Fruit fly (Drosophila melanogaster): ENCODE measurements around the gene Pex1.

DNA sequence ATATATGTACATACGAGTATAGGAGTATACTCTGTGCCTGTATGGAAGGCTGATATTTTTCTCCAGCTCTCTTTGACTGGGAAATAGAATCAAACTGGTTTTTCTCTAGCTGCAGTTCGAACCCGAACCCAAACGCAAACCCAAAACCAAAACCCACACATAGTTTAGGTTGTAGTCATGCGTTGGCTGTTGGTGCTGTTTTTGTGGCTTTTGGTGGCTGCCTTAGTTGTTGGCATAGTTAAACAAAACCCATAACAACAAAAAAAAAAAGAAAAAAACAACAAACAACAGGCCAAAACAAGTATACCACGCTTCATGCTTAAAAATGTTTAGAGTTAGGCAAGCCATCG lies 7.7 kb upstream of the Pex1 start:
- TF ChIP-seq CG13204 (GFP tag; optimal IDR thresholded peaks at IDR 0.05) (no peak), CG15710 (tag; optimal IDR thresholded peaks at IDR 0.05) (no peak), EcR (GFP tag; optimal IDR thresholded peaks at IDR 0.05) (no peak), Ets98B (GFP tag; IDR thresholded peaks at IDR 0.05) (no peak; the same call in 1 of the 2 replicates), Pif1B (GFP tag; optimal IDR thresholded peaks at IDR 0.05) (no peak), D1 (tag; optimal IDR thresholded peaks at IDR 0.05) (no peak), CG10348 (GFP tag; IDR thresholded peaks at IDR 0.05) (no peak), rn (GFP tag; IDR thresholded peaks at IDR 0.05) (no peak), CG9948 (tag; optimal IDR thresholded peaks at IDR 0.05) (no peak), CG34367 (tag; optimal IDR thresholded peaks at IDR 0.05) (no peak), CG12605 (GFP tag; IDR thresholded peaks at IDR 0.05) (no peak)

Measured in whole organism, pupa.